Worm (Caenorhabditis elegans) whole organism, young adult: ENCODE data around the gene C06E4.2.

Source experiments
- B0019.2 ChIP-seq: fragments of 200-800 bp; sonication (Bioruptor generic); conservative IDR thresholded peaks from 2 replicates; pipeline ENCODE4 v1.3.6; 2022; ENCODE audit warnings: missing genetic modification reagents, missing genetic modification characterization, missing compliant biosample characterization
- B0035.1 ChIP-seq: sonication (generic microtip); optimal IDR thresholded peaks from 2 replicates; lab custom pipeline; 2016; ENCODE audit warnings: missing genetic modification characterization, mild to moderate bottlenecking, missing compliant biosample characterization, missing genotype, missing genetic modification reagents
- B0261.1 ChIP-seq: sonication (generic microtip); optimal IDR thresholded peaks from 2 replicates; lab custom pipeline; 2016; ENCODE audit warnings: mild to moderate bottlenecking, missing genetic modification characterization, moderate library complexity, missing compliant biosample characterization
- F57A8.1 ChIP-seq: fragments of 200-800 bp; sonication (Bioruptor generic); optimal IDR thresholded peaks from 2 replicates; lab custom pipeline; 2018; ENCODE audit warnings: mild to moderate bottlenecking, missing genetic modification characterization, moderate library complexity, missing compliant biosample characterization
- Y53F4B.3 ChIP-seq: fragments of 200-800 bp; sonication (Bioruptor generic); IDR thresholded peaks from 2 replicates; pipeline ENCODE4 v1.3.6; 2022; ENCODE audit warnings: missing genetic modification reagents, missing genetic modification characterization, missing compliant biosample characterization
- Y67H2A.10 ChIP-seq: fragments of 200-800 bp; sonication (Bioruptor generic); conservative IDR thresholded peaks from 2 replicates; pipeline ENCODE4 v1.3.6; 2022; ENCODE audit warnings: missing genetic modification reagents, missing genetic modification characterization, missing compliant biosample characterization
- akir-1 ChIP-seq: fragments of 200-800 bp; sonication (Bioruptor generic); optimal IDR thresholded peaks from 2 replicates; lab custom pipeline; 2018; ENCODE audit warnings: mild to moderate bottlenecking, missing genetic modification characterization, moderate library complexity, missing compliant biosample characterization
- ama-1 ChIP-seq, 3 experiments: fragments of 150-350 bp in 1 of 3; sonication (generic microtip) in 2 of 3; optimal IDR thresholded peaks; 2 replicates each; lab custom pipeline; 2014 to 2018; ENCODE audit warnings: missing biosample characterization in 2 of 3, missing genetic modification characterization in 2 of 3, missing genetic modification reagents in 2 of 3
- aptf-2 ChIP-seq: fragments of 200-800 bp; sonication (Bioruptor generic); conservative IDR thresholded peaks from 2 replicates; pipeline ENCODE4 v1.3.6; 2022; ENCODE audit warnings: missing genetic modification reagents, missing genetic modification characterization, missing compliant biosample characterization
- athp-1 ChIP-seq: sonication (generic microtip); optimal IDR thresholded peaks from 2 replicates; lab custom pipeline; 2017; ENCODE audit warnings: mild to moderate bottlenecking, missing genetic modification characterization, missing compliant biosample characterization
- attf-3 ChIP-seq: fragments of 200-800 bp; sonication (Bioruptor generic); conservative IDR thresholded peaks from 2 replicates; pipeline ENCODE4 v1.3.6; 2022; ENCODE audit warnings: missing genetic modification reagents, missing genetic modification characterization, missing compliant biosample characterization
- bed-2 ChIP-seq: fragments of 200-800 bp; sonication (Bioruptor generic); IDR thresholded peaks from 2 replicates; pipeline ENCODE4 v1.3.6; 2022; ENCODE audit warnings: missing genetic modification reagents, missing genetic modification characterization, missing compliant biosample characterization
- cebp-2 ChIP-seq: fragments of 200-800 bp; sonication (Bioruptor generic); IDR thresholded peaks from 2 replicates; pipeline ENCODE4 v1.3.6; 2022; ENCODE audit warnings: missing genetic modification characterization, missing compliant biosample characterization
- ceh-100 ChIP-seq: fragments of 200-800 bp; sonication (Bioruptor generic); IDR thresholded peaks from 2 replicates; pipeline ENCODE4 v1.3.6; 2022; ENCODE audit warnings: missing genetic modification reagents, missing genetic modification characterization, missing compliant biosample characterization
- ceh-27 ChIP-seq: fragments of 200-800 bp; sonication (Bioruptor generic); optimal IDR thresholded peaks from 2 replicates; lab custom pipeline; 2018; ENCODE audit warnings: mild to moderate bottlenecking, missing genetic modification characterization, moderate library complexity, missing compliant biosample characterization
- ceh-79 ChIP-seq: sonication (generic microtip); optimal IDR thresholded peaks from 2 replicates; lab custom pipeline; 2017; ENCODE audit warnings: mild to moderate bottlenecking, missing genetic modification characterization, missing compliant biosample characterization
- ceh-91 ChIP-seq: fragments of 200-800 bp; sonication (Bioruptor generic); IDR thresholded peaks from 2 replicates; pipeline ENCODE4 v1.3.6; 2022; ENCODE audit warnings: missing genetic modification reagents, missing genetic modification characterization, missing compliant biosample characterization
- chd-7 ChIP-seq: sonication (generic microtip); optimal IDR thresholded peaks from 2 replicates; lab custom pipeline; 2016; ENCODE audit warnings: mild to moderate bottlenecking, missing genetic modification characterization, moderate library complexity, missing compliant biosample characterization
- dpff-1 ChIP-seq: sonication (generic microtip); optimal IDR thresholded peaks from 2 replicates; lab custom pipeline; 2017; ENCODE audit warnings: mild to moderate bottlenecking, missing genetic modification characterization, missing compliant biosample characterization
- efl-1 ChIP-seq: fragments of 150-350 bp; optimal IDR thresholded peaks from 2 replicates; lab custom pipeline; 2014; ENCODE audit warnings: missing biosample characterization, missing genetic modification reagents, missing genetic modification characterization
- hmg-1.2 ChIP-seq: fragments of 200-800 bp; sonication (Bioruptor generic); IDR thresholded peaks from 2 replicates; pipeline ENCODE4 v1.3.6; 2022; ENCODE audit warnings: missing genetic modification reagents, missing genetic modification characterization, missing compliant biosample characterization
- let-607 ChIP-seq, 2 experiments: fragments of 200-800 bp in 1 of 2; sonication (Bioruptor generic) in 1 of 2; sonication (generic microtip) in 1 of 2; optimal IDR thresholded peaks; 2 replicates each; lab custom pipeline; 2016 to 2018; ENCODE audit warnings: mild to moderate bottlenecking in 2 of 2, missing compliant biosample characterization in 2 of 2, missing genetic modification characterization in 2 of 2, moderate library complexity in 2 of 2, missing genotype in 1 of 2
- lin-26 ChIP-seq: fragments of 200-800 bp; sonication (Bioruptor generic); IDR thresholded peaks from 2 replicates; pipeline ENCODE4 v1.3.6; 2022; ENCODE audit warnings: missing genetic modification reagents, missing genetic modification characterization, missing compliant biosample characterization
- lin-35 ChIP-seq, 3 experiments: fragments of 150-350 bp in 2 of 3; sonication (generic microtip) in 1 of 3; optimal IDR thresholded peaks; 2 replicates each; lab custom pipeline; 2014 to 2018; ENCODE audit warnings: missing biosample characterization in 3 of 3, missing genetic modification characterization in 3 of 3, missing genetic modification reagents in 3 of 3
- lin-40 ChIP-seq: sonication (generic microtip); optimal IDR thresholded peaks from 2 replicates; lab custom pipeline; 2016; ENCODE audit warnings: missing genetic modification characterization, mild to moderate bottlenecking, missing compliant biosample characterization, missing genotype, missing genetic modification reagents
- lsl-1 ChIP-seq: fragments of 200-800 bp; sonication (Bioruptor generic); optimal IDR thresholded peaks from 2 replicates; lab custom pipeline; 2018; ENCODE audit warnings: mild to moderate bottlenecking, missing genetic modification characterization, moderate library complexity, missing compliant biosample characterization
- lsy-27 ChIP-seq: sonication (generic microtip); optimal IDR thresholded peaks from 2 replicates; lab custom pipeline; 2017; ENCODE audit warnings: missing genetic modification characterization, mild to moderate bottlenecking, missing compliant biosample characterization, antibody characterized with exemption, missing genotype, borderline replicate concordance; ENCODE audit not compliant: insufficient read depth
- madf-10 ChIP-seq: sonication (generic microtip); optimal IDR thresholded peaks from 2 replicates; lab custom pipeline; 2016; ENCODE audit warnings: mild to moderate bottlenecking, missing genetic modification characterization, missing compliant biosample characterization
- madf-8 ChIP-seq: fragments of 200-800 bp; sonication (Bioruptor generic); conservative IDR thresholded peaks from 2 replicates; pipeline ENCODE4 v1.3.6; 2022; ENCODE audit warnings: missing genetic modification reagents, missing genetic modification characterization, missing compliant biosample characterization
- mxl-1 ChIP-seq: sonication (generic microtip); optimal IDR thresholded peaks from 2 replicates; lab custom pipeline; 2016; ENCODE audit warnings: missing genetic modification characterization, missing compliant biosample characterization
- nfya-1 ChIP-seq: sonication (generic microtip); optimal IDR thresholded peaks from 2 replicates; lab custom pipeline; 2017; ENCODE audit warnings: antibody characterized with exemption, missing compliant biosample characterization, missing genetic modification characterization, borderline replicate concordance; ENCODE audit not compliant: insufficient read depth
- nhr-120 ChIP-seq: fragments of 200-800 bp; sonication (Bioruptor generic); IDR thresholded peaks from 2 replicates; pipeline ENCODE4 v1.3.6; 2022; ENCODE audit warnings: missing genetic modification characterization, missing compliant biosample characterization
- nhr-179 ChIP-seq: sonication (generic microtip); optimal IDR thresholded peaks from 2 replicates; lab custom pipeline; 2016; ENCODE audit warnings: mild to moderate bottlenecking, missing genetic modification characterization, missing compliant biosample characterization
- nhr-27 ChIP-seq: fragments of 200-800 bp; sonication (Bioruptor generic); optimal IDR thresholded peaks from 2 replicates; lab custom pipeline; 2018; ENCODE audit warnings: mild to moderate bottlenecking, missing genetic modification characterization, moderate library complexity, missing compliant biosample characterization
- nhr-80 ChIP-seq: sonication (generic microtip); optimal IDR thresholded peaks from 2 replicates; lab custom pipeline; 2016; ENCODE audit warnings: missing genetic modification characterization, missing compliant biosample characterization
- nhr-90 ChIP-seq: sonication (generic microtip); optimal IDR thresholded peaks from 2 replicates; lab custom pipeline; 2016; ENCODE audit warnings: missing genotype, mild to moderate bottlenecking, missing genetic modification characterization, missing compliant biosample characterization
- rcor-1 ChIP-seq: fragments of 200-800 bp; sonication (Bioruptor generic); IDR thresholded peaks from 2 replicates; pipeline ENCODE4 v1.3.6; 2022; ENCODE audit warnings: missing genetic modification reagents, missing genetic modification characterization, missing compliant biosample characterization
- rpc-1 ChIP-seq, 2 experiments: fragments of 150-350 bp in 1 of 2; sonication (generic microtip) in 1 of 2; optimal IDR thresholded peaks; 2 replicates each; lab custom pipeline; 2014 to 2018; ENCODE audit warnings: missing biosample characterization in 1 of 2, missing genetic modification characterization in 1 of 2, missing genetic modification reagents in 1 of 2, missing genotype in 1 of 2
- sdz-38 ChIP-seq: sonication (generic microtip); optimal IDR thresholded peaks from 2 replicates; lab custom pipeline; 2016; ENCODE audit warnings: missing genotype, missing genetic modification characterization, missing compliant biosample characterization
- sea-2 ChIP-seq: fragments of 200-800 bp; sonication (Bioruptor generic); IDR thresholded peaks from 2 replicates; pipeline ENCODE4 v1.3.6; 2022; ENCODE audit warnings: missing genetic modification characterization, missing compliant biosample characterization
- snpc-4 ChIP-seq, 5 experiments: fragments of 150-350 bp in 1 of 5; sonication (generic microtip) in 4 of 5; optimal IDR thresholded peaks; 2 replicates each; lab custom pipeline; 2014 to 2018; ENCODE audit warnings: missing genetic modification characterization in 5 of 5, missing biosample characterization in 3 of 5, antibody characterized with exemption in 2 of 5, mild to moderate bottlenecking in 2 of 5, missing compliant biosample characterization in 2 of 5, missing genotype in 2 of 5, moderate library complexity in 2 of 5, missing genetic modification reagents in 1 of 5
- sptf-2 ChIP-seq: fragments of 200-800 bp; sonication (Bioruptor generic); optimal IDR thresholded peaks from 2 replicates; lab custom pipeline; 2018; ENCODE audit warnings: mild to moderate bottlenecking, missing genetic modification characterization, missing compliant biosample characterization
- tbp1 ChIP-seq: fragments of 200-800 bp; sonication (Bioruptor generic); optimal IDR thresholded peaks from 2 replicates; lab custom pipeline; 2018; ENCODE audit warnings: mild to moderate bottlenecking, missing genetic modification characterization, missing compliant biosample characterization
- zfh-2 ChIP-seq: fragments of 200-800 bp; sonication (Bioruptor generic); conservative IDR thresholded peaks from 2 replicates; pipeline ENCODE4 v1.3.6; 2022; ENCODE audit warnings: missing genetic modification reagents, missing genetic modification characterization, missing compliant biosample characterization
- zim-3 ChIP-seq: sonication (generic microtip); optimal IDR thresholded peaks from 2 replicates; lab custom pipeline; 2017; ENCODE audit warnings: mild to moderate bottlenecking, missing genetic modification characterization, moderate library complexity, missing compliant biosample characterization
- ztf-18 ChIP-seq: sonication (generic microtip); optimal IDR thresholded peaks from 2 replicates; lab custom pipeline; 2016; ENCODE audit warnings: missing genotype, mild to moderate bottlenecking, missing genetic modification characterization, missing compliant biosample characterization
- ztf-28 ChIP-seq: fragments of 200-800 bp; sonication (Bioruptor generic); IDR thresholded peaks from 2 replicates; pipeline ENCODE4 v1.3.6; 2022; ENCODE audit warnings: missing genetic modification reagents, missing genetic modification characterization, missing compliant biosample characterization

C06E4.2 gene

DNA sequence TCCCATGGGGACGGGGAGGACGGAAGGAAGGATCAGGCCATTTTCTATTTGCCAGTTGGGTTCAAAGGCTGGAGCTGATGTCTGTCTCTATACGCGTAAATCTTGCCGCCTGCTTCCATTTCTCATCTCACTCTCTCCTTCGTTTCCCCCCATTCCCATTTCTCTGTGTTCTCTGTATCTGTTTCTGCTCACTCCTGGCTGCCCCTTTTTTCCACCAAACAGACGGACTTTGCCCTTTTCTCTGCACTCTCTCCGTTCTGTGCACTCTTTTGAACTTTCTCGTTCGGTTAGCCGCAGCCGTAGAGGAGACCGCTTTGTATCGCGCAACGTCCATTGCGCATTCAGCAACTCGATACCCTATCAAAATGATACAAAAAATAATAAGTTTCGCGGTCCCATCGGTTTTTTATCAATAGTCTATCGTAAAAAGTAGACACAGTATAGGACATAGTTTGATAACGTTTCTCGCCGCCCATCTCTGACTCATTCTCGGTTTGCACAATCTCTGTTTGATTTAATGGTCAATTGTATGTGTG is 41.3 kb upstream of the C06E4.2 start (continued):
- TF ChIP-seq B0019.2, result no peak
- TF ChIP-seq rpc-1 (optimal IDR thresholded peaks at IDR 0.05; lab: Kevin White, UChicago), result no peak
- no peak for TF ChIP-seq rpc-1 (tag; optimal IDR thresholded peaks at IDR 0.05; lab: Kevin White, UChicago)
- TF ChIP-seq nhr-120 (GFP tag; lab: Robert Waterston, UW), result no peak
- TF ChIP-seq nhr-27 (tag; lab: Kevin White, UChicago), result no peak
- TF ChIP-seq efl-1, result no peak
- TF ChIP-seq Y67H2A.10 (GFP tag; lab: Robert Waterston, UW), result no peak
- no peak for TF ChIP-seq nhr-179 (tag; lab: Kevin White, UChicago)
- no peak for TF ChIP-seq let-607 (tag; optimal IDR thresholded peaks at IDR 0.05; lab: Kevin White, UChicago)
- no peak for TF ChIP-seq F57A8.1
- no peak for TF ChIP-seq akir-1 (GFP tag; lab: Kevin White, UChicago)
- no peak for TF ChIP-seq zim-3
- no peak for TF ChIP-seq sea-2
- no peak for TF ChIP-seq ama-1 (optimal IDR thresholded peaks at IDR 0.05; lab: Kevin White, UChicago)
- no peak for TF ChIP-seq ama-1 (GFP tag; optimal IDR thresholded peaks at IDR 0.05; lab: Kevin White, UChicago)
- peak; percentile 88 for TF ChIP-seq nhr-80 (tag; lab: Kevin White, UChicago)
- TF ChIP-seq rcor-1 (GFP tag; lab: Robert Waterston, UW), result peak; percentile 26; the same call in 1 of the 2 replicates
- TF ChIP-seq ceh-79 (tag; lab: Kevin White, UChicago), result no peak
- peak; percentile 11 for TF ChIP-seq ztf-18 (tag; lab: Kevin White, UChicago)
- peak; percentile 28 for TF ChIP-seq lin-40 (tag; lab: Kevin White, UChicago)
- TF ChIP-seq cebp-2 (GFP tag; lab: Robert Waterston, UW), result no peak
- no peak for TF ChIP-seq ztf-28 (GFP tag; lab: Robert Waterston, UW)
- TF ChIP-seq hmg-1.2 (GFP tag; lab: Robert Waterston, UW), result peak; percentile 82
- no peak for TF ChIP-seq lin-26
- TF ChIP-seq snpc-4 (GFP tag; optimal IDR thresholded peaks at IDR 0.05; lab: Kevin White, UChicago), result no peak
- TF ChIP-seq snpc-4 (tag; optimal IDR thresholded peaks at IDR 0.05; lab: Kevin White, UChicago), result peak in 1 of 4 experiments; percentile 21
- no peak for TF ChIP-seq lsy-27 (tag; lab: Kevin White, UChicago)
- TF ChIP-seq ceh-100 (GFP tag; lab: Robert Waterston, UW), result no peak
- no peak for TF ChIP-seq ceh-91 (GFP tag; lab: Robert Waterston, UW)
- no peak for TF ChIP-seq sdz-38 (tag; lab: Kevin White, UChicago)
- no peak for TF ChIP-seq aptf-2 (GFP tag; lab: Robert Waterston, UW)
- no peak for TF ChIP-seq chd-7 (tag; lab: Kevin White, UChicago)
- peak; percentile 89 for TF ChIP-seq zfh-2 (GFP tag; lab: Robert Waterston, UW)
- TF ChIP-seq Y53F4B.3 (GFP tag; lab: Robert Waterston, UW), result no peak
- TF ChIP-seq athp-1, result no peak
- no peak for TF ChIP-seq nhr-90 (tag; lab: Kevin White, UChicago)
- TF ChIP-seq madf-8 (GFP tag; lab: Robert Waterston, UW), result no peak
- no peak for TF ChIP-seq lin-35 (GFP tag; optimal IDR thresholded peaks at IDR 0.05; lab: Kevin White, UChicago)
- no peak for TF ChIP-seq attf-3
- no peak for TF ChIP-seq dpff-1
- TF ChIP-seq mxl-1 (tag; lab: Kevin White, UChicago), result no peak
- TF ChIP-seq tbp1 (GFP tag; lab: Kevin White, UChicago), result no peak
- TF ChIP-seq lsl-1, result no peak
- TF ChIP-seq bed-2, result no peak
- TF ChIP-seq B0261.1 (tag; lab: Kevin White, UChicago), result no peak
- TF ChIP-seq B0035.1 (tag; lab: Kevin White, UChicago), result no peak
- no peak for TF ChIP-seq sptf-2
- no peak for TF ChIP-seq nfya-1
- no peak for TF ChIP-seq madf-10 (tag; lab: Kevin White, UChicago)
- TF ChIP-seq ceh-27 (GFP tag; lab: Kevin White, UChicago), result no peak
